Fruit fly (Drosophila melanogaster) whole organism, embryonic: ENCODE data around the gene Cp190.

Experiments used
- Ada2b ChIP-seq: fragments of 200-800 bp; sonication (Bioruptor generic); IDR thresholded peaks from 2 replicates; pipeline ENCODE4 v1.3.6; 2022; ENCODE audit warnings: missing biosample characterization, missing genetic modification characterization
- BEAF-32 ChIP-seq: fragments of 200-800 bp; sonication (Bioruptor generic); optimal IDR thresholded peaks from 3 replicates; lab custom pipeline; 2017; ENCODE audit warnings: missing biosample characterization, missing genetic modification characterization, mild to moderate bottlenecking, moderate library complexity, missing genetic modification reagents
- Bgb ChIP-seq: fragments of 200-800 bp; sonication (Bioruptor generic); IDR thresholded peaks from 2 replicates; pipeline ENCODE4 v1.3.6; 2022; ENCODE audit warnings: missing biosample characterization, missing genetic modification characterization; ENCODE audit not compliant: partially characterized antibody
- BtbVII ChIP-seq: fragments of 200-800 bp; sonication (Bioruptor generic); optimal IDR thresholded peaks from 3 replicates; lab custom pipeline; 2017; ENCODE audit warnings: missing biosample characterization, mild to moderate bottlenecking, missing genetic modification characterization
- Bteb2 ChIP-seq: fragments of 200-800 bp; sonication (Bioruptor generic); optimal IDR thresholded peaks from 2 replicates; lab custom pipeline; 2016; ENCODE audit warnings: missing biosample characterization, missing genetic modification characterization
- C15 ChIP-seq: fragments of 200-800 bp; sonication (Bioruptor generic); IDR thresholded peaks from 3 replicates; pipeline ENCODE4 v1.3.6; 2022; ENCODE audit warnings: missing biosample characterization, missing genetic modification characterization
- CG10209 ChIP-seq: fragments of 200-800 bp; sonication (Bioruptor generic); optimal IDR thresholded peaks from 3 replicates; lab custom pipeline; 2017; ENCODE audit warnings: missing biosample characterization, mild to moderate bottlenecking, missing genetic modification characterization, missing genetic modification reagents
- CG10321 ChIP-seq: fragments of 200-800 bp; sonication (Bioruptor generic); IDR thresholded peaks from 2 replicates; pipeline ENCODE4 v1.3.6; 2022; ENCODE audit warnings: missing biosample characterization, missing genetic modification characterization
- CG11695 ChIP-seq: fragments of 200-800 bp; sonication (Bioruptor generic); IDR thresholded peaks from 3 replicates; pipeline ENCODE4 v1.3.6; 2022; ENCODE audit warnings: missing biosample characterization, missing genetic modification characterization
- CG12659 ChIP-seq: fragments of 200-800 bp; sonication (Bioruptor generic); optimal IDR thresholded peaks from 3 replicates; lab custom pipeline; 2017; ENCODE audit warnings: mild to moderate bottlenecking, missing biosample characterization, missing genetic modification reagents, missing genetic modification characterization
- CG14710 ChIP-seq: fragments of 200-800 bp; sonication (Bioruptor generic); optimal IDR thresholded peaks from 3 replicates; lab custom pipeline; 2019; ENCODE audit warnings: missing biosample characterization, mild to moderate bottlenecking, missing genetic modification characterization, moderate library complexity
- CG14860 ChIP-seq: fragments of 200-800 bp; sonication (Bioruptor generic); IDR thresholded peaks from 3 replicates; pipeline ENCODE4 v1.3.6; 2022; ENCODE audit warnings: missing biosample characterization, missing genetic modification characterization; ENCODE audit not compliant: partially characterized antibody
- CG16779 ChIP-seq: fragments of 200-800 bp; sonication (Bioruptor generic); IDR thresholded peaks from 2 replicates; pipeline ENCODE4 v1.3.6; 2022; ENCODE audit warnings: missing biosample characterization, missing genetic modification characterization
- CG17186 ChIP-seq: fragments of 200-800 bp; sonication (Bioruptor generic); optimal IDR thresholded peaks from 3 replicates; lab custom pipeline; 2017; ENCODE audit warnings: missing biosample characterization, missing genetic modification reagents, missing genetic modification characterization
- CG17385 ChIP-seq: fragments of 200-800 bp; sonication (Bioruptor generic); optimal IDR thresholded peaks from 3 replicates; lab custom pipeline; 2018; ENCODE audit warnings: missing biosample characterization, mild to moderate bottlenecking, missing genetic modification characterization
- CG30020 ChIP-seq: fragments of 200-800 bp; optimal IDR thresholded peaks from 2 replicates; lab custom pipeline; 2019; ENCODE audit warnings: missing biosample characterization, mild to moderate bottlenecking, missing genetic modification characterization, moderate library complexity
- CG30403 ChIP-seq: fragments of 200-800 bp; sonication (Bioruptor generic); optimal IDR thresholded peaks from 3 replicates; lab custom pipeline; 2016; ENCODE audit warnings: missing biosample characterization, missing genetic modification characterization
- CG32767 ChIP-seq: fragments of 200-800 bp; sonication (Bioruptor generic); IDR thresholded peaks from 2 replicates; pipeline ENCODE4 v1.3.6; 2022; ENCODE audit warnings: missing biosample characterization, missing genetic modification characterization
- CG33213 ChIP-seq: fragments of 200-800 bp; sonication (Bioruptor generic); optimal IDR thresholded peaks from 3 replicates; lab custom pipeline; 2016; ENCODE audit warnings: missing biosample characterization, missing genetic modification characterization
- CG42726 ChIP-seq: fragments of 200-800 bp; sonication (Bioruptor generic); IDR thresholded peaks from 2 replicates; pipeline ENCODE4 v1.3.6; 2022; ENCODE audit warnings: missing biosample characterization, missing genetic modification characterization; ENCODE audit not compliant: partially characterized antibody
- CG6272 ChIP-seq: fragments of 200-800 bp; sonication (Bioruptor generic); IDR thresholded peaks from 2 replicates; pipeline ENCODE4 v1.3.6; 2022; ENCODE audit warnings: missing biosample characterization, missing genetic modification characterization
- CHES-1-like ChIP-seq: fragments of 200-800 bp; sonication (Bioruptor generic); optimal IDR thresholded peaks from 2 replicates; lab custom pipeline; 2016; ENCODE audit warnings: missing biosample characterization, missing genetic modification characterization
- D19B ChIP-seq: fragments of 200-800 bp; sonication (Bioruptor generic); optimal IDR thresholded peaks from 2 replicates; lab custom pipeline; 2017; ENCODE audit warnings: missing biosample characterization, mild to moderate bottlenecking, missing genetic modification characterization
- Fer1 ChIP-seq: fragments of 200-800 bp; sonication (Bioruptor generic); optimal IDR thresholded peaks from 2 replicates; lab custom pipeline; 2017; ENCODE audit warnings: missing biosample characterization, mild to moderate bottlenecking, missing genetic modification characterization
- Gug ChIP-seq: fragments of 200-800 bp; sonication (Bioruptor generic); IDR thresholded peaks from 4 replicates; pipeline ENCODE4 v1.3.6; 2022; ENCODE audit warnings: missing biosample characterization, missing genetic modification characterization
- HLH4C ChIP-seq: fragments of 200-800 bp; sonication (Bioruptor generic); IDR thresholded peaks from 3 replicates; pipeline ENCODE4 v1.3.6; 2022; ENCODE audit warnings: missing biosample characterization, missing genetic modification characterization; ENCODE audit not compliant: partially characterized antibody
- Jarid2 ChIP-seq: fragments of 200-800 bp; sonication (Bioruptor generic); optimal IDR thresholded peaks from 3 replicates; lab custom pipeline; 2017; ENCODE audit warnings: mild to moderate bottlenecking, missing biosample characterization, missing genetic modification reagents, missing genetic modification characterization
- Med ChIP-seq: fragments of 200-800 bp; sonication (Bioruptor generic); peaks from one replicate; lab custom pipeline; 2016; ENCODE audit warnings: missing biosample characterization, missing genetic modification characterization, mild to moderate bottlenecking, inconsistent platforms, moderate library complexity
- Myb ChIP-seq: fragments of 200-800 bp; sonication (Bioruptor generic); optimal IDR thresholded peaks from 2 replicates; lab custom pipeline; 2016; ENCODE audit warnings: missing biosample characterization, missing genetic modification characterization
- Oaz ChIP-seq: fragments of 200-800 bp; sonication (Bioruptor generic); IDR thresholded peaks from 2 replicates; pipeline ENCODE4 v1.3.6; 2022; ENCODE audit warnings: missing biosample characterization, missing genetic modification characterization
- Rfx ChIP-seq: fragments of 200-800 bp; sonication (Bioruptor generic); IDR thresholded peaks from 2 replicates; pipeline ENCODE4 v1.3.6; 2022; ENCODE audit warnings: missing biosample characterization, missing genetic modification characterization
- Rx ChIP-seq: fragments of 200-800 bp; sonication (Bioruptor generic); IDR thresholded peaks from 2 replicates; pipeline ENCODE4 v1.3.6; 2022; ENCODE audit warnings: missing biosample characterization, missing genetic modification characterization
- Side ChIP-seq: fragments of 200-800 bp; sonication (Bioruptor generic); optimal IDR thresholded peaks from 2 replicates; lab custom pipeline; 2016; ENCODE audit warnings: missing biosample characterization, missing genetic modification characterization
- YL-1 ChIP-seq: fragments of 200-800 bp; sonication (Bioruptor generic); optimal IDR thresholded peaks from 3 replicates; lab custom pipeline; 2017; ENCODE audit warnings: missing biosample characterization, mild to moderate bottlenecking, missing genetic modification characterization
- az2 ChIP-seq: fragments of 200-800 bp; sonication (Bioruptor generic); optimal IDR thresholded peaks from 3 replicates; lab custom pipeline; 2016; ENCODE audit warnings: missing biosample characterization, missing genetic modification characterization
- bbx ChIP-seq: fragments of 200-800 bp; sonication (Bioruptor generic); IDR thresholded peaks from 2 replicates; pipeline ENCODE4 v1.3.6; 2022; ENCODE audit warnings: missing biosample characterization, missing genetic modification characterization; ENCODE audit not compliant: partially characterized antibody
- br ChIP-seq: fragments of >200 bp; optimal IDR thresholded peaks from 2 replicates; lab custom pipeline; 2017
- crol ChIP-seq: fragments of 200-800 bp; sonication (Bioruptor generic); IDR thresholded peaks from 2 replicates; pipeline ENCODE4 v1.3.6; 2022; ENCODE audit warnings: missing biosample characterization, missing genetic modification characterization
- dimm ChIP-seq: fragments of 200-800 bp; sonication (Bioruptor generic); IDR thresholded peaks from 2 replicates; pipeline ENCODE4 v1.3.6; 2022; ENCODE audit warnings: missing biosample characterization, missing genetic modification characterization
- fd96Cb ChIP-seq: fragments of 200-800 bp; sonication (Bioruptor generic); optimal IDR thresholded peaks from 2 replicates; lab custom pipeline; 2018; ENCODE audit warnings: missing biosample characterization, mild to moderate bottlenecking, missing genetic modification characterization, moderate library complexity
- gcm ChIP-seq: fragments of 200-800 bp; sonication (Bioruptor generic); optimal IDR thresholded peaks from 2 replicates; lab custom pipeline; 2019; ENCODE audit warnings: missing biosample characterization, mild to moderate bottlenecking, missing genetic modification characterization, moderate library complexity
- hb ChIP-seq: fragments of 200-800 bp; sonication (Bioruptor generic); IDR thresholded peaks from 3 replicates; pipeline ENCODE4 v1.3.6; 2022; ENCODE audit warnings: missing biosample characterization, missing genetic modification characterization; ENCODE audit not compliant: partially characterized antibody
- lilli ChIP-seq: fragments of 200-800 bp; sonication (Bioruptor generic); optimal IDR thresholded peaks from 3 replicates; lab custom pipeline; 2016; ENCODE audit warnings: missing biosample characterization, missing genetic modification characterization
- pfk ChIP-seq: fragments of 200-800 bp; sonication (Bioruptor generic); optimal IDR thresholded peaks from 2 replicates; lab custom pipeline; 2018; ENCODE audit warnings: missing biosample characterization, mild to moderate bottlenecking, missing genetic modification characterization, moderate library complexity
- phol ChIP-seq: fragments of 200-800 bp; sonication (Bioruptor generic); optimal IDR thresholded peaks from 3 replicates; lab custom pipeline; 2018; ENCODE audit warnings: missing biosample characterization, mild to moderate bottlenecking, missing genetic modification characterization, moderate library complexity
- pnt ChIP-seq: fragments of 200-800 bp; sonication (Bioruptor generic); optimal IDR thresholded peaks from 3 replicates; lab custom pipeline; 2016; ENCODE audit warnings: missing biosample characterization, missing genetic modification characterization
- sens ChIP-seq: fragments of 200-800 bp; sonication (Bioruptor generic); peaks from one replicate; lab custom pipeline; 2016; ENCODE audit warnings: missing biosample characterization, missing genetic modification characterization
- trem ChIP-seq: fragments of 200-800 bp; optimal IDR thresholded peaks from 3 replicates; lab custom pipeline; 2019; ENCODE audit warnings: missing biosample characterization, mild to moderate bottlenecking, missing genetic modification characterization, moderate library complexity
- tup ChIP-seq: fragments of 200-800 bp; sonication (Bioruptor generic); optimal IDR thresholded peaks from 2 replicates; lab custom pipeline; 2016; ENCODE audit warnings: missing biosample characterization, mild to moderate bottlenecking, missing genetic modification characterization, moderate library complexity
- wek ChIP-seq: fragments of 200-800 bp; sonication (Bioruptor generic); optimal IDR thresholded peaks from 3 replicates; lab custom pipeline; 2018; ENCODE audit warnings: missing biosample characterization, mild to moderate bottlenecking, missing genetic modification characterization, moderate library complexity
- zen2 ChIP-seq: fragments of 200-800 bp; sonication (Bioruptor generic); IDR thresholded peaks from 3 replicates; pipeline ENCODE4 v1.3.6; 2022; ENCODE audit warnings: missing biosample characterization, missing genetic modification characterization; ENCODE audit not compliant: partially characterized antibody

The Cp190 gene

dm6 chr3R:15225279-15225730 is 49.7 kb downstream of the Cp190 start, which contains the start of the genes CG31344 and Caf1-55 (continued):
- peak; percentile 81 for TF ChIP-seq YL-1 (GFP tag; lab: Kevin White, UChicago)
- TF ChIP-seq Rx (GFP tag; lab: Robert Waterston, UW): no peak
- peak; percentile 89 for TF ChIP-seq phol (tag; lab: Kevin White, UChicago)
- TF ChIP-seq CG42726 (GFP tag; lab: Robert Waterston, UW): peak; percentile 39; the same call in 1 of the 2 replicates
- peak; percentile 61; the same call in 1 of the 3 replicates for TF ChIP-seq hb (GFP tag; lab: Robert Waterston, UW)
- TF ChIP-seq HLH4C (GFP tag; lab: Robert Waterston, UW): peak; percentile 89
- no peak for TF ChIP-seq fd96Cb (tag; lab: Kevin White, UChicago)
- TF ChIP-seq CHES-1-like (GFP tag; lab: Kevin White, UChicago): peak; percentile 71
- no peak for TF ChIP-seq Ada2b (GFP tag; lab: Robert Waterston, UW)
- no peak for TF ChIP-seq gcm (GFP tag; lab: Kevin White, UChicago)
- no peak for TF ChIP-seq Side
- TF ChIP-seq Myb (GFP tag; lab: Kevin White, UChicago): peak; percentile 84
- no peak for TF ChIP-seq CG6272 (GFP tag; lab: Robert Waterston, UW)
- no peak for TF ChIP-seq C15 (GFP tag; lab: Robert Waterston, UW)
- peak; percentile 74 for TF ChIP-seq CG12659 (GFP tag; lab: Kevin White, UChicago)
- TF ChIP-seq CG14860 (GFP tag; lab: Robert Waterston, UW): peak; percentile 61; the same call in 2 of the 3 replicates
- TF ChIP-seq CG10321: no peak
- peak; percentile 87 for TF ChIP-seq Bgb (GFP tag; lab: Robert Waterston, UW)
- no peak for TF ChIP-seq Fer1
- no peak for TF ChIP-seq Oaz (GFP tag; lab: Robert Waterston, UW)
- peak; percentile 18 for TF ChIP-seq CG30403
- peak; percentile 56 for TF ChIP-seq CG30020
- TF ChIP-seq zen2 (GFP tag; lab: Robert Waterston, UW): peak; percentile 76
- peak; percentile 8 for TF ChIP-seq Bteb2 (GFP tag; lab: Kevin White, UChicago)
- peak; percentile 81 for TF ChIP-seq BEAF-32 (GFP tag; lab: Kevin White, UChicago)
- TF ChIP-seq Jarid2 (GFP tag; lab: Kevin White, UChicago): no peak
- TF ChIP-seq CG11695 (GFP tag; lab: Robert Waterston, UW): no peak
- no peak for TF ChIP-seq pnt (GFP tag; lab: Kevin White, UChicago)
- TF ChIP-seq az2 (GFP tag; lab: Kevin White, UChicago): peak; percentile 14
- TF ChIP-seq CG14710 (tag; lab: Kevin White, UChicago): peak; percentile 51
- 0 out of 2 replicates have a peak, but pooled peaks have one; percentile 18 for TF ChIP-seq Rfx (GFP tag; lab: Robert Waterston, UW)
- TF ChIP-seq bbx (GFP tag; lab: Robert Waterston, UW): peak; percentile 84
- no peak for TF ChIP-seq Gug
- TF ChIP-seq pfk (GFP tag; lab: Kevin White, UChicago): no peak
- peak; percentile 3 for TF ChIP-seq CG17186 (GFP tag; lab: Kevin White, UChicago)
- TF ChIP-seq wek (GFP tag; lab: Kevin White, UChicago): no peak
- TF ChIP-seq br (lab: Kevin White, UChicago): no peak
- TF ChIP-seq CG32767: no peak
- no peak for TF ChIP-seq tup (GFP tag; lab: Kevin White, UChicago)
- TF ChIP-seq lilli: peak; percentile 37
- TF ChIP-seq crol (GFP tag; lab: Robert Waterston, UW): no peak
- peak; percentile 70 for TF ChIP-seq sens (GFP tag; lab: Kevin White, UChicago)
- no peak for TF ChIP-seq D19B (GFP tag; lab: Kevin White, UChicago)
- TF ChIP-seq CG17385 (GFP tag; lab: Kevin White, UChicago): no peak
- peak; percentile 20 for TF ChIP-seq CG33213 (GFP tag; lab: Kevin White, UChicago)
- no peak for TF ChIP-seq CG16779 (GFP tag; lab: Robert Waterston, UW)
- TF ChIP-seq trem (tag; lab: Kevin White, UChicago): peak; percentile 85
- no peak for TF ChIP-seq dimm
- TF ChIP-seq BtbVII (GFP tag; lab: Kevin White, UChicago): no peak
- peak; percentile 74 for TF ChIP-seq Med (GFP tag; lab: Kevin White, UChicago)
- no peak for TF ChIP-seq CG10209 (GFP tag; lab: Kevin White, UChicago)
